Worm (Caenorhabditis elegans) whole organism, midembryonic: ENCODE results near the gene srh-32.

Experiments
- T22C8.4 ChIP-seq: fragments of 200-800 bp; sonication (Bioruptor generic); IDR thresholded peaks from 2 replicates; pipeline ENCODE4 v1.3.6; 2022; ENCODE audit warnings: missing genetic modification characterization, missing compliant biosample characterization
- cog-1 ChIP-seq: sonication (generic microtip); optimal IDR thresholded peaks from 2 replicates; lab custom pipeline; 2016; ENCODE audit warnings: missing genetic modification characterization, missing compliant biosample characterization
- flt-1 ChIP-seq: fragments of 200-800 bp; sonication (Bioruptor generic); IDR thresholded peaks from 2 replicates; pipeline ENCODE4 v1.3.6; 2022; ENCODE audit warnings: missing genetic modification characterization, missing compliant biosample characterization
- klf-2 ChIP-seq: fragments of 200-800 bp; sonication (Bioruptor generic); conservative IDR thresholded peaks from 2 replicates; pipeline ENCODE4 v1.3.6; 2022; ENCODE audit warnings: missing genetic modification reagents, missing genetic modification characterization, missing compliant biosample characterization
- med-1 ChIP-seq: sonication (generic microtip); optimal IDR thresholded peaks from 2 replicates; lab custom pipeline; 2017; ENCODE audit warnings: missing genetic modification characterization, mild to moderate bottlenecking, missing compliant biosample characterization, antibody characterized with exemption, missing genetic modification reagents; ENCODE audit not compliant: insufficient read depth
- ref-1 ChIP-seq: fragments of 200-800 bp; sonication (Bioruptor generic); conservative IDR thresholded peaks from 2 replicates; pipeline ENCODE4 v1.3.6; 2022; ENCODE audit warnings: missing genetic modification reagents, missing genetic modification characterization, missing compliant biosample characterization
- tab-1 ChIP-seq: fragments of 200-800 bp; sonication (Bioruptor generic); IDR thresholded peaks from 2 replicates; pipeline ENCODE4 v1.3.6; 2022; ENCODE audit warnings: missing genetic modification characterization, missing compliant biosample characterization
- ztf-23 ChIP-seq: fragments of 200-800 bp; sonication (Bioruptor generic); IDR thresholded peaks from 2 replicates; pipeline ENCODE4 v1.3.6; 2022; ENCODE audit warnings: missing genetic modification reagents, missing genetic modification characterization, missing compliant biosample characterization
- ztf-29 ChIP-seq: fragments of 200-800 bp; sonication (Bioruptor generic); IDR thresholded peaks from 2 replicates; pipeline ENCODE4 v1.3.6; 2022; ENCODE audit warnings: missing genetic modification reagents, missing genetic modification characterization, missing compliant biosample characterization

srh-32 gene

ce11 chrV:17722553-17722952 is 21.5 kb downstream of the srh-32 start:
- TF ChIP-seq ref-1 (GFP tag; lab: Robert Waterston, UW) (no peak), med-1 (GFP tag; lab: Kevin White, UChicago) (no peak), ztf-23 (GFP tag; lab: Robert Waterston, UW) (no peak), flt-1 (GFP tag; lab: Robert Waterston, UW) (no peak)

ce11 chrV:17723142-17723781 is 22.2 kb downstream of the srh-32 start:
- no peak for TF ChIP-seq med-1 (GFP tag; lab: Kevin White, UChicago)
- TF ChIP-seq T22C8.4 (GFP tag; lab: Robert Waterston, UW): no peak
- no peak for TF ChIP-seq ref-1 (GFP tag; lab: Robert Waterston, UW)
- no peak for TF ChIP-seq klf-2
- no peak for TF ChIP-seq flt-1 (GFP tag; lab: Robert Waterston, UW)
- TF ChIP-seq ztf-29 (GFP tag; lab: Robert Waterston, UW): no peak
- no peak for TF ChIP-seq cog-1 (tag; lab: Kevin White, UChicago)
- no peak for TF ChIP-seq tab-1 (GFP tag; lab: Robert Waterston, UW)
- TF ChIP-seq ztf-23 (GFP tag; lab: Robert Waterston, UW): no peak

ce11 chrV:17724704-17725103 is 23.7 kb downstream of the srh-32 start, which contains the start of gene fat-5:
TSS of gene fat-5 (plus strand) at chrV:17725004.
- no peak for TF ChIP-seq ref-1 (GFP tag; lab: Robert Waterston, UW)
- no peak for TF ChIP-seq flt-1 (GFP tag; lab: Robert Waterston, UW)
- TF ChIP-seq tab-1 (GFP tag; lab: Robert Waterston, UW): no peak
- no peak for TF ChIP-seq med-1 (GFP tag; lab: Kevin White, UChicago)
- TF ChIP-seq T22C8.4 (GFP tag; lab: Robert Waterston, UW): no peak
- no peak for TF ChIP-seq ztf-29 (GFP tag; lab: Robert Waterston, UW)
- TF ChIP-seq ztf-23 (GFP tag; lab: Robert Waterston, UW): no peak

ce11 chrV:17728336-17728735 is 27.3 kb downstream of the srh-32 start:
- no peak for TF ChIP-seq cog-1 (tag; lab: Kevin White, UChicago)
- TF ChIP-seq med-1 (GFP tag; lab: Kevin White, UChicago): no peak
- TF ChIP-seq klf-2: no peak
- no peak for TF ChIP-seq tab-1 (GFP tag; lab: Robert Waterston, UW)
- TF ChIP-seq flt-1 (GFP tag; lab: Robert Waterston, UW): no peak

- TF ChIP-seq T22C8.4 (GFP tag; lab: Robert Waterston, UW) (no peak), ztf-23 (GFP tag; lab: Robert Waterston, UW) (no peak), ref-1 (GFP tag; lab: Robert Waterston, UW) (no peak), ztf-29 (GFP tag; lab: Robert Waterston, UW) (no peak), flt-1 (GFP tag; lab: Robert Waterston, UW) (no peak), cog-1 (tag; lab: Kevin White, UChicago) (no peak), klf-2 (no peak), tab-1 (GFP tag; lab: Robert Waterston, UW) (no peak), med-1 (GFP tag; lab: Kevin White, UChicago) (no peak)
These were observed 27.7 kb downstream of the srh-32 start for ce11 chrV:17728757-17729156.

- TF ChIP-seq ref-1 (GFP tag; lab: Robert Waterston, UW) (no peak), ztf-29 (GFP tag; lab: Robert Waterston, UW) (no peak), flt-1 (GFP tag; lab: Robert Waterston, UW) (no peak), cog-1 (tag; lab: Kevin White, UChicago) (no peak), T22C8.4 (GFP tag; lab: Robert Waterston, UW) (no peak), tab-1 (GFP tag; lab: Robert Waterston, UW) (no peak), med-1 (GFP tag; lab: Kevin White, UChicago) (no peak), ztf-23 (GFP tag; lab: Robert Waterston, UW) (no peak), klf-2 (no peak)
These were observed 31.5 kb downstream of the srh-32 start, which contains the start of gene twk-42 for ce11 chrV:17732516-17732915. TSS of gene twk-42 (minus strand) at chrV:17732616.

ce11 chrV:17739801-17740200 is 38.8 kb downstream of the srh-32 start, which contains the start of gene cutl-4:
TSS of gene cutl-4 (minus strand) at chrV:17739901.
- TF ChIP-seq cog-1 (tag; lab: Kevin White, UChicago) (no peak), med-1 (GFP tag; lab: Kevin White, UChicago) (no peak), T22C8.4 (GFP tag; lab: Robert Waterston, UW) (no peak), ztf-23 (GFP tag; lab: Robert Waterston, UW) (no peak)

ce11 chrV:17743802-17744201 is 42.8 kb downstream of the srh-32 start:
- TF ChIP-seq ref-1 (GFP tag; lab: Robert Waterston, UW) (no peak), cog-1 (tag; lab: Kevin White, UChicago) (no peak), med-1 (GFP tag; lab: Kevin White, UChicago) (no peak)

- TF ChIP-seq klf-2: no peak
- TF ChIP-seq T22C8.4 (GFP tag; lab: Robert Waterston, UW): no peak
- TF ChIP-seq cog-1 (tag; lab: Kevin White, UChicago): no peak
- TF ChIP-seq tab-1 (GFP tag; lab: Robert Waterston, UW): no peak
- TF ChIP-seq med-1 (GFP tag; lab: Kevin White, UChicago): no peak
- no peak for TF ChIP-seq flt-1 (GFP tag; lab: Robert Waterston, UW)
These were observed 45.9 kb downstream of the srh-32 start, which contains the start of gene twk-36 for ce11 chrV:17746959-17747358. TSS of gene twk-36 (minus strand) at chrV:17747059.

- TF ChIP-seq ref-1 (GFP tag; lab: Robert Waterston, UW) (no peak), T22C8.4 (GFP tag; lab: Robert Waterston, UW) (no peak), cog-1 (tag; lab: Kevin White, UChicago) (no peak), med-1 (GFP tag; lab: Kevin White, UChicago) (no peak), tab-1 (GFP tag; lab: Robert Waterston, UW) (no peak), ztf-23 (GFP tag; lab: Robert Waterston, UW) (no peak), klf-2 (no peak), ztf-29 (GFP tag; lab: Robert Waterston, UW) (no peak), flt-1 (GFP tag; lab: Robert Waterston, UW) (no peak)
These were observed 48.2 kb downstream of the srh-32 start, which contains the start of gene R12G8.1 for ce11 chrV:17749181-17749580. TSS of gene R12G8.1 (minus strand) at chrV:17749243.
